Fruit fly (Drosophila melanogaster) whole organism, adult: Measurements from ENCODE around the gene CG31076.

ENCODE experiments used
- CG11617 ChIP-seq: fragments of 200-800 bp; sonication (Bioruptor generic); optimal IDR thresholded peaks from 2 replicates; lab custom pipeline; 2017; ENCODE audit warnings: mild to moderate bottlenecking, missing biosample characterization, missing genetic modification reagents, missing genetic modification characterization
- CG12768 ChIP-seq: fragments of 200-800 bp; sonication (Bioruptor generic); optimal IDR thresholded peaks from 2 replicates; lab custom pipeline; 2017; ENCODE audit warnings: missing biosample characterization, missing genetic modification characterization, mild to moderate bottlenecking, moderate library complexity, missing genetic modification reagents
- CG14711 ChIP-seq: fragments of 200-800 bp; sonication (Bioruptor generic); optimal IDR thresholded peaks from 2 replicates; lab custom pipeline; 2018; ENCODE audit warnings: missing biosample characterization, mild to moderate bottlenecking, missing genetic modification characterization, moderate library complexity
- CG1620 ChIP-seq: fragments of 200-800 bp; sonication (Bioruptor generic); optimal IDR thresholded peaks from 2 replicates; lab custom pipeline; 2016; ENCODE audit warnings: missing biosample characterization, missing genetic modification characterization
- CG33017 ChIP-seq: fragments of 200-800 bp; sonication (Bioruptor generic); optimal IDR thresholded peaks from 2 replicates; lab custom pipeline; 2018; ENCODE audit warnings: missing biosample characterization, mild to moderate bottlenecking, missing genetic modification characterization, moderate library complexity
- CG5204 ChIP-seq: fragments of 200-800 bp; sonication (Bioruptor generic); optimal IDR thresholded peaks from 2 replicates; lab custom pipeline; 2016; ENCODE audit warnings: missing biosample characterization, missing genetic modification characterization
- CG7045 ChIP-seq: fragments of 200-800 bp; sonication (Bioruptor generic); optimal IDR thresholded peaks from 2 replicates; lab custom pipeline; 2017; ENCODE audit warnings: missing biosample characterization, mild to moderate bottlenecking, missing genetic modification characterization
- CG7101 ChIP-seq: fragments of 200-800 bp; sonication (Bioruptor generic); optimal IDR thresholded peaks from 2 replicates; lab custom pipeline; 2018; ENCODE audit warnings: missing biosample characterization, mild to moderate bottlenecking, missing genetic modification characterization, moderate library complexity
- Clk ChIP-seq: fragments of 200-800 bp; sonication (Bioruptor generic); optimal IDR thresholded peaks from 2 replicates; lab custom pipeline; 2017; ENCODE audit warnings: missing biosample characterization, missing genetic modification characterization
- Crg-1 ChIP-seq: fragments of 200-800 bp; sonication (Bioruptor generic); optimal IDR thresholded peaks from 2 replicates; lab custom pipeline; 2016; ENCODE audit warnings: missing biosample characterization, missing genetic modification characterization
- Hr96 ChIP-seq: fragments of 200-800 bp; sonication (Bioruptor generic); optimal IDR thresholded peaks from 2 replicates; lab custom pipeline; 2016; ENCODE audit warnings: missing biosample characterization, missing genetic modification characterization
- Mnt ChIP-seq: fragments of 200-800 bp; sonication (Bioruptor generic); optimal IDR thresholded peaks from 2 replicates; lab custom pipeline; 2016; ENCODE audit warnings: missing biosample characterization, mild to moderate bottlenecking, missing genetic modification characterization
- bab1 ChIP-seq: fragments of 200-800 bp; sonication (Bioruptor generic); optimal IDR thresholded peaks from 3 replicates; lab custom pipeline; 2019; ENCODE audit warnings: missing biosample characterization, mild to moderate bottlenecking, missing genetic modification characterization, moderate library complexity
- cic ChIP-seq: fragments of 200-800 bp; sonication (Bioruptor generic); optimal IDR thresholded peaks from 2 replicates; lab custom pipeline; 2017; ENCODE audit warnings: missing biosample characterization, mild to moderate bottlenecking, missing genetic modification characterization, moderate library complexity
- cnc ChIP-seq, 2 experiments: fragments of >200 bp; optimal IDR thresholded peaks; 2 replicates each; lab custom pipeline; 2017
- kay ChIP-seq: fragments of 200-800 bp; sonication (Bioruptor generic); peaks from one replicate; lab custom pipeline; 2016; ENCODE audit warnings: missing biosample characterization, missing genetic modification characterization, borderline replicate concordance
- ovo ChIP-seq: fragments of 200-800 bp; sonication (Bioruptor generic); optimal IDR thresholded peaks from 2 replicates; lab custom pipeline; 2016; ENCODE audit warnings: missing biosample characterization, missing genetic modification characterization
- pad ChIP-seq: fragments of 200-800 bp; sonication (Bioruptor generic); optimal IDR thresholded peaks from 3 replicates; lab custom pipeline; 2017; ENCODE audit warnings: missing biosample characterization, missing genetic modification characterization, mild to moderate bottlenecking, moderate library complexity, missing genetic modification reagents
- tj ChIP-seq: fragments of 200-800 bp; sonication (Bioruptor generic); optimal IDR thresholded peaks from 3 replicates; lab custom pipeline; 2017; ENCODE audit warnings: missing biosample characterization, mild to moderate bottlenecking, missing genetic modification characterization, moderate library complexity
- toe ChIP-seq: fragments of 200-800 bp; sonication (Bioruptor generic); optimal IDR thresholded peaks from 2 replicates; lab custom pipeline; 2016; ENCODE audit warnings: missing biosample characterization, missing genetic modification characterization

Gene CG31076

DNA sequence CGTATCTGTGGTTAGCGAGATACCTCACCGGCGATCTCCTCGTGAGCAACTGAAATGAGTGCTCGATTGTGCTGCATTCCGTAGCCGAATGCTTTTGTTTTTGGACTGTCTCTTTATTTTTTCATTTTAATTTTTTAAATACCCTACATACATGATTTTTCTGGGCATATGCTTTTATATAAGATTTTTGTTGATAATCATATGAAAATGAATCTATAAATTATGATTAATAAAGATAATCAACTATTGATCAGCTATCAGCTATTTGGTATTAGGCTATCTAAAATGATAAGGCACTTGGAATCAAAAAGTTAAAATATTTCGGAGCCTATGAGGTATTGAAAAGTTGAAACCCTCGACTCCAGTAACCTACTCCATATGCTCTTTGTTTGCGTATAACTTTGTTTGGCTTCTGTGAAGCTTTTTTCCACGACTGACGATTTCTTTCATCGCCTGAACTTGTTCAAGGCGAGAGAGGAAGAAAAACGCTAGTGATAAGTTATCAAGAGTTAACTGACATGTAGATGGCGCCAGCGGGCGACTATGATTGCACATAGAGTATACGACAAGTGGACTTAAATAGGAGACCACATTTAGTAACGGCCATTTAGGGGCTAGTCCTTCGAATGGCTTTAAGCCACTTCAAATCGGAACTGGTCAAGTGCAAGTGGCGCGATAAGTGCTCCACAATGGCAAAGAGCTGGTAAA lies at the start of gene CG31076:
Gene CG31076 (minus strand): TSS at position 51 of the 708 bp plus-strand sequence.
- TF ChIP-seq bab1 (GFP tag; lab: Kevin White, UChicago) = no peak
- TF ChIP-seq toe (GFP tag; lab: Kevin White, UChicago) = peak; percentile 18
- TF ChIP-seq pad (GFP tag; lab: Kevin White, UChicago) = no peak
- no peak for TF ChIP-seq Clk (GFP tag; lab: Kevin White, UChicago)
- no peak for TF ChIP-seq ovo (GFP tag; lab: Kevin White, UChicago)
- TF ChIP-seq CG7045 (GFP tag; lab: Kevin White, UChicago) = peak; percentile 21
- TF ChIP-seq CG12768 (GFP tag; lab: Kevin White, UChicago) = no peak
- TF ChIP-seq CG11617 = no peak
- no peak for TF ChIP-seq tj (GFP tag; lab: Kevin White, UChicago)
- no peak for TF ChIP-seq Mnt (GFP tag; lab: Kevin White, UChicago)
- TF ChIP-seq Crg-1 (GFP tag; lab: Kevin White, UChicago) = no peak
- no peak for TF ChIP-seq CG1620 (GFP tag; lab: Kevin White, UChicago)
- peak; percentile 30 for TF ChIP-seq CG14711
- no peak for TF ChIP-seq cic (GFP tag; lab: Kevin White, UChicago)
- TF ChIP-seq Hr96 = no peak
- TF ChIP-seq cnc (optimal IDR thresholded peaks at IDR 0.05; lab: Kevin White, UChicago) = no peak
- no peak for TF ChIP-seq CG33017 (tag; lab: Kevin White, UChicago)
- TF ChIP-seq CG5204 (GFP tag; lab: Kevin White, UChicago) = no peak
- peak; percentile 7 for TF ChIP-seq CG7101
- TF ChIP-seq kay (GFP tag; lab: Kevin White, UChicago) = no peak

DNA sequence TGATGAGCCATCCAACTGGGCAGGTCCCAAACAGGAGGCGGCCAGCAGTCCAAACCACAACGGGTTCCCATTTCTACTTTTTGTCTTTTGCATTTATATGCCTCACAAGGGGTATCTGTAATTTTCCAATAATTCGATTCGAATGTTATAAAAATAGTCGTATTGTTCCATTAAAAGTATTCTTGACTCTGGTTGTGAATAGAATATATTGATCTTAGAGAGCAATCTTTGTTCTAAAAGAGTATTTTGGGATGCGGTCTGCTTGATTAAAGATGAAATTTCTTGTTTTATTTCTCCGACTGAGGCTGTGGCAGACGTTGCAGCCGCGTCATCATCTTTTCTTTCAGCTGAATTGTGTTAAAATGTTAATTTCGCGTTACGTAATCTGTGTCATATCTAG lies 44.3 kb upstream of the CG31076 start:
- TF ChIP-seq ovo (GFP tag; lab: Kevin White, UChicago) = no peak
- no peak for TF ChIP-seq CG11617
- no peak for TF ChIP-seq CG5204 (GFP tag; lab: Kevin White, UChicago)
- no peak for TF ChIP-seq kay (GFP tag; lab: Kevin White, UChicago)

dm6 chr3R:27026009-27026408 lies 36.4 kb upstream of the CG31076 start, which contains the start of gene CG6271:
TSS of gene CG6271 (minus strand) at chr3R:27026109.
- TF ChIP-seq Hr96 = no peak
- TF ChIP-seq CG11617 = no peak
- no peak for TF ChIP-seq Crg-1 (GFP tag; lab: Kevin White, UChicago)
- TF ChIP-seq Mnt (GFP tag; lab: Kevin White, UChicago) = no peak
- no peak for TF ChIP-seq ovo (GFP tag; lab: Kevin White, UChicago)
- TF ChIP-seq pad (GFP tag; lab: Kevin White, UChicago) = no peak
- no peak for TF ChIP-seq cnc (optimal IDR thresholded peaks at IDR 0.05; lab: Kevin White, UChicago)
- TF ChIP-seq bab1 (GFP tag; lab: Kevin White, UChicago) = no peak
- no peak for TF ChIP-seq toe (GFP tag; lab: Kevin White, UChicago)
- TF ChIP-seq cic (GFP tag; lab: Kevin White, UChicago) = no peak
- TF ChIP-seq CG12768 (GFP tag; lab: Kevin White, UChicago) = no peak

DNA sequence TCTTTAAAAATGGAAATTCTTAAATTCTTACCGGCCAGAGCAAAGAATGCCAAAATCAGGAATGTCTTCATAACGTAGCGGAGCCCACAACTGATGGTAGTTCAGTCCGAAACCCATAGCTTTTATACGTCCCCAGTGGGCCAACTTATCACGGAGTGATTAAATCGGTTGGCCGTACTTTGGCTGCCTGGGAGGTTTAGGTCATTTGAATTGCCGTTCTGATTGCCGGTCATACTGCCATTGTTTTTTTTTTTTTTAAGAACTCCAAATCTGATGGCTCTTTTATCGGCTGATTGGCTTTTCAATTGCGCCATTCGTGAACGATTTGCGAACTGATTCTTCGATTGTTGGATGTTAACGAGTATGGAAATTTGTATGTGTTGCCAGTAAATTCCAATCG lies 33.5 kb upstream of the CG31076 start, which contains the start of gene CG6277:
Gene CG6277 (minus strand): TSS at position 101 of the 400 bp plus-strand sequence.
- TF ChIP-seq Crg-1 (GFP tag; lab: Kevin White, UChicago) = no peak

dm6 chr3R:27021278-27021677 lies 31.6 kb upstream of the CG31076 start, which contains the start of gene CG6283:
TSS of gene CG6283 (minus strand) at chr3R:27021378.
- TF ChIP-seq CG1620 (GFP tag; lab: Kevin White, UChicago) (no peak), kay (GFP tag; lab: Kevin White, UChicago) (peak; percentile 28)

DNA sequence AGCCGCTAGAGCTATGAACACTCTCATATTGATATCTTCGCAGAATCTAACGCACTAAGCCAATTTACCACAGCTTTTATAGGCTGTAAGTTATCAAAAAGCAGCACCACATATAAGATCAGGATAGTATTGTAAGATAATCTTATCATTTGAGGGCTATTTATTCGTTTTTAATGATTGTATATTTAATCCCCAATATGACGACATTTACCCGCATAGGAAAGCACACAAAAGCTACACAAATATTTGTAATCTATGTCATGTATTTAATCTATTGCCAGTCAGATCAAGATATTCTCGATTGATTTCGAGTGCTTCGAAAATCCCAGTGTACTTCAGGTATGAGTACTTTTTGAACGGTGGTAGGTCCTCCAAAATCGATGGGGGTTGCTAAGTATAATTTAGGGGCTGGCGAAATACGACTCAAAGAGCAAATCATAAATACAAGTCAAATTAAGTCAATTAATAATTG lies 30.1 kb upstream of the CG31076 start, which contains the start of gene CG17191:
Gene CG17191 (minus strand): TSS at position 51 of the 472 bp plus-strand sequence.
- TF ChIP-seq cnc (optimal IDR thresholded peaks at IDR 0.05; lab: Kevin White, UChicago) (no peak), cic (GFP tag; lab: Kevin White, UChicago) (no peak), CG12768 (GFP tag; lab: Kevin White, UChicago) (no peak), CG7045 (GFP tag; lab: Kevin White, UChicago) (no peak), CG14711 (no peak), Clk (GFP tag; lab: Kevin White, UChicago) (no peak), CG7101 (no peak), CG33017 (tag; lab: Kevin White, UChicago) (no peak), Crg-1 (GFP tag; lab: Kevin White, UChicago) (no peak), pad (GFP tag; lab: Kevin White, UChicago) (no peak), CG11617 (no peak), CG5204 (GFP tag; lab: Kevin White, UChicago) (no peak), ovo (GFP tag; lab: Kevin White, UChicago) (no peak)

- no peak for TF ChIP-seq pad (GFP tag; lab: Kevin White, UChicago)
Observed at dm6 chr3R:27018187-27018586, 28.5 kb upstream of the CG31076 start, which contains the start of gene CG17192. TSS of gene CG17192 (minus strand) at chr3R:27018287.
